1 worm cellular context compared by ENCODE assay signal in genomic region chrX:16931255-16932023, ce11.
A peak's percentile ranks its signal among the peaks of the same experiment; 100 is the strongest.
TF ChIP-seq lines count a peak whose summit lies in the region.

No protein-coding gene starts in this region.

TF ChIP-seq in whole organism, L4 larva, 104 proteins besides CTCF, POLR2A, EP300 and RAD21 (continued from another document):
- TF ChIP-seq lin-29 (GFP tag; IDR thresholded peaks at IDR 0.05; lab: Robert Waterston, UW), result peak; percentile 82
- no peak for TF ChIP-seq lir-3 (tag; optimal IDR thresholded peaks at IDR 0.05; lab: Kevin White, UChicago)
- TF ChIP-seq saeg-2 (GFP tag; IDR thresholded peaks at IDR 0.05; lab: Robert Waterston, UW), result no peak; the same call in 1 of the 2 replicates
- TF ChIP-seq T26A8.4 (GFP tag; IDR thresholded peaks at IDR 0.05; lab: Robert Waterston, UW), result peak; percentile 84
- no peak for TF ChIP-seq jun-1 (tag; optimal IDR thresholded peaks at IDR 0.05; lab: Kevin White, UChicago)
- TF ChIP-seq egl-43 (GFP tag; IDR thresholded peaks at IDR 0.05; lab: Robert Waterston, UW), result peak; percentile 64; the same call in 1 of the 2 replicates
- peak; percentile 32 for TF ChIP-seq nhr-11 (tag; optimal IDR thresholded peaks at IDR 0.05; lab: Kevin White, UChicago)
- TF ChIP-seq dmd-9 (GFP tag; IDR thresholded peaks at IDR 0.05; lab: Robert Waterston, UW), result 0 out of 2 replicates have a peak, but pooled peaks have one; percentile 37
- TF ChIP-seq nhr-237 (tag; optimal IDR thresholded peaks at IDR 0.05; lab: Kevin White, UChicago), result no peak
- peak; percentile 75 for TF ChIP-seq ctbp-1 (GFP tag; IDR thresholded peaks at IDR 0.05; lab: Robert Waterston, UW)
- peak; percentile 48 for TF ChIP-seq Y48G9A.11 (GFP tag; IDR thresholded peaks at IDR 0.05; lab: Robert Waterston, UW)
- peak; percentile 1 for TF ChIP-seq hlh-11 (tag; optimal IDR thresholded peaks at IDR 0.05; lab: Kevin White, UChicago)
- TF ChIP-seq nhr-42 (GFP tag; IDR thresholded peaks at IDR 0.05; lab: Robert Waterston, UW), result peak; percentile 68; the same call in 1 of the 2 replicates
- no peak for TF ChIP-seq ZK546.5 (tag; optimal IDR thresholded peaks at IDR 0.05; lab: Kevin White, UChicago)
- TF ChIP-seq aly-2 (tag; optimal IDR thresholded peaks at IDR 0.05; lab: Kevin White, UChicago), result no peak
- TF ChIP-seq zag-1 (tag; optimal IDR thresholded peaks at IDR 0.05; lab: Kevin White, UChicago), result no peak
- peak; percentile 54 for TF ChIP-seq nhr-25 (tag; optimal IDR thresholded peaks at IDR 0.05; lab: Kevin White, UChicago; ENCODE audit: borderline replicate concordance, insufficient read depth)
- TF ChIP-seq egl-27 (tag; optimal IDR thresholded peaks at IDR 0.05; lab: Kevin White, UChicago), result no peak
- TF ChIP-seq nhr-10 (tag; optimal IDR thresholded peaks at IDR 0.05; lab: Kevin White, UChicago), result no peak
- peak; percentile 62; the same call in 1 of the 2 replicates for TF ChIP-seq daf-8 (GFP tag; IDR thresholded peaks at IDR 0.05; lab: Robert Waterston, UW)
- TF ChIP-seq lin-13 (GFP tag; optimal IDR thresholded peaks at IDR 0.05; lab: Kevin White, UChicago), result peak; percentile 50
- no peak for TF ChIP-seq F44E2.7 (GFP tag; IDR thresholded peaks at IDR 0.05; lab: Robert Waterston, UW)
- peak; percentile 68 for TF ChIP-seq mxl-2 (GFP tag; conservative IDR thresholded peaks at IDR 0.05; lab: Robert Waterston, UW)
- no peak for TF ChIP-seq skn-1 (tag; optimal IDR thresholded peaks at IDR 0.05; lab: Kevin White, UChicago)
- peak; percentile 70 for TF ChIP-seq arid-1 (GFP tag; conservative IDR thresholded peaks at IDR 0.05; lab: Robert Waterston, UW)
- peak; percentile 40 for TF ChIP-seq dmd-6 (GFP tag; IDR thresholded peaks at IDR 0.05; lab: Robert Waterston, UW)
- no peak for TF ChIP-seq unc-130 (GFP tag; optimal IDR thresholded peaks at IDR 0.05; lab: Kevin White, UChicago)
- peak; percentile 78 for TF ChIP-seq mes-2 (tag; optimal IDR thresholded peaks at IDR 0.05; lab: Kevin White, UChicago; ENCODE audit: poor library complexity, severe bottlenecking)
- no peak; the same call in 1 of the 2 replicates for TF ChIP-seq dmd-8 (GFP tag; IDR thresholded peaks at IDR 0.05; lab: Robert Waterston, UW)
- TF ChIP-seq pqm-1 (tag; optimal IDR thresholded peaks at IDR 0.05; lab: Kevin White, UChicago), result no peak
- TF ChIP-seq zfp-2 (tag; optimal IDR thresholded peaks at IDR 0.05; lab: Kevin White, UChicago), result no peak
- TF ChIP-seq fos-1 (tag; optimal IDR thresholded peaks at IDR 0.05; lab: Kevin White, UChicago), result no peak
- TF ChIP-seq set-16 (GFP tag; IDR thresholded peaks at IDR 0.05; lab: Robert Waterston, UW), result no peak
- TF ChIP-seq mdt-29 (GFP tag; IDR thresholded peaks at IDR 0.05; lab: Robert Waterston, UW), result peak; percentile 74
- peak; percentile 99 for TF ChIP-seq aha-1 (tag; lab: Kevin White, UChicago)
- TF ChIP-seq spr-3 (GFP tag; optimal IDR thresholded peaks at IDR 0.05; lab: Kevin White, UChicago), result no peak
- peak; percentile 55 for TF ChIP-seq hmg-1.1 (GFP tag; IDR thresholded peaks at IDR 0.05; lab: Robert Waterston, UW)
- TF ChIP-seq nhr-102 (tag; optimal IDR thresholded peaks at IDR 0.05; lab: Kevin White, UChicago), result no peak
- TF ChIP-seq Y5F2A.4 (GFP tag; optimal IDR thresholded peaks at IDR 0.05; lab: Kevin White, UChicago), result peak; percentile 56
- TF ChIP-seq attf-4 (tag; optimal IDR thresholded peaks at IDR 0.05; lab: Kevin White, UChicago), result no peak
- TF ChIP-seq nhr-111 (GFP tag; optimal IDR thresholded peaks at IDR 0.05; lab: Kevin White, UChicago), result no peak
- TF ChIP-seq madf-9 (GFP tag; conservative IDR thresholded peaks at IDR 0.05; lab: Robert Waterston, UW), result peak; percentile 22
- TF ChIP-seq rbr-2 (tag; optimal IDR thresholded peaks at IDR 0.05; lab: Kevin White, UChicago), result no peak
- peak; percentile 63 for TF ChIP-seq nhr-77 (tag; optimal IDR thresholded peaks at IDR 0.05; lab: Kevin White, UChicago)
- no peak for TF ChIP-seq daf-12 (tag; optimal IDR thresholded peaks at IDR 0.05; lab: Kevin White, UChicago)
- 0 out of 2 replicates have a peak, but pooled peaks have one; percentile 72 for TF ChIP-seq tag-97 (GFP tag; IDR thresholded peaks at IDR 0.05; lab: Robert Waterston, UW)
- TF ChIP-seq zfp-3 (GFP tag; conservative IDR thresholded peaks at IDR 0.05; lab: Robert Waterston, UW), result peak; percentile 96
- 0 out of 2 replicates have a peak, but pooled peaks have one; percentile 79 for TF ChIP-seq Y75B8A.6 (GFP tag; IDR thresholded peaks at IDR 0.05; lab: Robert Waterston, UW)
- TF ChIP-seq ztf-11 (tag; optimal IDR thresholded peaks at IDR 0.05; lab: Kevin White, UChicago), result no peak
- TF ChIP-seq ceh-32 (tag; optimal IDR thresholded peaks at IDR 0.05; lab: Kevin White, UChicago; ENCODE audit: poor library complexity), result no peak
- peak; percentile 73 for TF ChIP-seq tra-1 (GFP tag; IDR thresholded peaks at IDR 0.05; lab: Robert Waterston, UW)
- TF ChIP-seq hif-1 (tag; optimal IDR thresholded peaks at IDR 0.05; lab: Kevin White, UChicago), result peak in 1 of 2 experiments; percentile 78
- TF ChIP-seq ztf-7 (tag; optimal IDR thresholded peaks at IDR 0.05; lab: Kevin White, UChicago), result no peak
- peak; percentile 2; the same call in 1 of the 2 replicates for TF ChIP-seq ZK337.2 (GFP tag; IDR thresholded peaks at IDR 0.05; lab: Robert Waterston, UW)
- peak; percentile 52 for TF ChIP-seq lin-38 (GFP tag; IDR thresholded peaks at IDR 0.05; lab: Robert Waterston, UW)
- no peak for TF ChIP-seq zip-11 (GFP tag; IDR thresholded peaks at IDR 0.05; lab: Robert Waterston, UW)
- peak; percentile 81 for TF ChIP-seq pha-4 (GFP tag; IDR thresholded peaks at IDR 0.05; lab: Robert Waterston, UW)
- TF ChIP-seq pha-4 (tag; optimal IDR thresholded peaks at IDR 0.05; lab: Kevin White, UChicago), result no peak
- TF ChIP-seq snpc-1.2 (GFP tag; IDR thresholded peaks at IDR 0.05; lab: Robert Waterston, UW), result peak; percentile 48
- TF ChIP-seq F10B5.3 (tag; optimal IDR thresholded peaks at IDR 0.05; lab: Kevin White, UChicago), result no peak
- peak; percentile 51 for TF ChIP-seq nhr-41 (GFP tag; IDR thresholded peaks at IDR 0.05; lab: Robert Waterston, UW)
- TF ChIP-seq Y105C5A.15 (GFP tag; IDR thresholded peaks at IDR 0.05; lab: Robert Waterston, UW), result peak; percentile 90
- no peak for TF ChIP-seq mxl-3 (GFP tag; optimal IDR thresholded peaks at IDR 0.05; lab: Kevin White, UChicago)
- TF ChIP-seq madf-5 (GFP tag; IDR thresholded peaks at IDR 0.05; lab: Robert Waterston, UW), result peak; percentile 93 to 96
- TF ChIP-seq ceh-44 (GFP tag; IDR thresholded peaks at IDR 0.05; lab: Robert Waterston, UW), result no peak
- TF ChIP-seq daf-16 (GFP tag; optimal IDR thresholded peaks at IDR 0.05; lab: Kevin White, UChicago), result no peak
- peak; percentile 60 for TF ChIP-seq daf-16 (tag; optimal IDR thresholded peaks at IDR 0.05; lab: Kevin White, UChicago)
- peak; percentile 32 for TF ChIP-seq dpl-1 (GFP tag; optimal IDR thresholded peaks at IDR 0.05; lab: Kevin White, UChicago)
- TF ChIP-seq D1046.2 (GFP tag; IDR thresholded peaks at IDR 0.05; lab: Robert Waterston, UW), result peak; percentile 78; the same call in 1 of the 2 replicates
- TF ChIP-seq php-3 (GFP tag; IDR thresholded peaks at IDR 0.05; lab: Robert Waterston, UW), result peak; percentile 78
- TF ChIP-seq lim-7 (GFP tag; IDR thresholded peaks at IDR 0.05; lab: Robert Waterston, UW), result peak; percentile 50; the same call in 1 of the 2 replicates
- peak in 1 of 2 experiments; percentile 2 for TF ChIP-seq mdl-1 (tag; optimal IDR thresholded peaks at IDR 0.05; lab: Kevin White, UChicago)
- TF ChIP-seq nhr-76 (tag; optimal IDR thresholded peaks at IDR 0.05; lab: Kevin White, UChicago), result no peak
- TF ChIP-seq ceh-82 (tag; optimal IDR thresholded peaks at IDR 0.05; lab: Kevin White, UChicago), result no peak
- TF ChIP-seq unc-62 (GFP tag; optimal IDR thresholded peaks at IDR 0.05 in 1 of 2; lab: Kevin White, UChicago), result peak in 1 of 2 experiments; percentile 98
- TF ChIP-seq unc-62 (tag; optimal IDR thresholded peaks at IDR 0.05; lab: Kevin White, UChicago), result no peak
- TF ChIP-seq mep-1 (tag; optimal IDR thresholded peaks at IDR 0.05; lab: Kevin White, UChicago), result peak; percentile 68
- TF ChIP-seq F37D6.2 (tag; optimal IDR thresholded peaks at IDR 0.05; lab: Kevin White, UChicago), result no peak
- peak; percentile 70 for TF ChIP-seq ceh-20 (GFP tag; IDR thresholded peaks at IDR 0.05; lab: Robert Waterston, UW)
- TF ChIP-seq ces-1 (GFP tag; optimal IDR thresholded peaks at IDR 0.05; lab: Kevin White, UChicago), result no peak
- no peak for TF ChIP-seq ceh-28 (tag; optimal IDR thresholded peaks at IDR 0.05; lab: Kevin White, UChicago)
- TF ChIP-seq cey-2 (tag; optimal IDR thresholded peaks at IDR 0.05; lab: Kevin White, UChicago; ENCODE audit: borderline replicate concordance, insufficient read depth), result no peak
